Fruit fly (Drosophila melanogaster) whole organism, embryonic: ENCODE results near the gene Cul6.

Experiments used
- Aef1 ChIP-seq: fragments of 200-800 bp; sonication (Bioruptor generic); IDR thresholded peaks from 3 replicates; pipeline ENCODE4 v1.3.6; 2022; ENCODE audit warnings: missing biosample characterization, missing genetic modification characterization
- Atf6 ChIP-seq: fragments of 200-800 bp; sonication (Bioruptor generic); IDR thresholded peaks from 2 replicates; pipeline ENCODE4 v1.3.6; 2022; ENCODE audit warnings: missing biosample characterization, missing genetic modification characterization
- BEAF-32 ChIP-seq: fragments of 200-800 bp; sonication (Bioruptor generic); optimal IDR thresholded peaks from 3 replicates; lab custom pipeline; 2017; ENCODE audit warnings: missing biosample characterization, missing genetic modification characterization, mild to moderate bottlenecking, moderate library complexity, missing genetic modification reagents
- Bgb ChIP-seq: fragments of 200-800 bp; sonication (Bioruptor generic); IDR thresholded peaks from 2 replicates; pipeline ENCODE4 v1.3.6; 2022; ENCODE audit warnings: missing biosample characterization, missing genetic modification characterization; ENCODE audit not compliant: partially characterized antibody
- Blimp-1 ChIP-seq: fragments of 200-800 bp; sonication (Bioruptor generic); optimal IDR thresholded peaks from 3 replicates; lab custom pipeline; 2018; ENCODE audit warnings: missing biosample characterization, missing genetic modification characterization, mild to moderate bottlenecking, moderate library complexity, missing genetic modification reagents
- Bteb2 ChIP-seq: fragments of 200-800 bp; sonication (Bioruptor generic); optimal IDR thresholded peaks from 2 replicates; lab custom pipeline; 2016; ENCODE audit warnings: missing biosample characterization, missing genetic modification characterization
- CG12299 ChIP-seq: fragments of 200-800 bp; sonication (Bioruptor generic); optimal IDR thresholded peaks from 2 replicates; lab custom pipeline; 2018; ENCODE audit warnings: missing biosample characterization, mild to moderate bottlenecking, missing genetic modification characterization
- CG1603 ChIP-seq: fragments of 200-800 bp; sonication (Bioruptor generic); optimal IDR thresholded peaks from 2 replicates; lab custom pipeline; 2019; ENCODE audit warnings: missing biosample characterization, mild to moderate bottlenecking, missing genetic modification characterization, moderate library complexity
- CG17186 ChIP-seq: fragments of 200-800 bp; sonication (Bioruptor generic); optimal IDR thresholded peaks from 3 replicates; lab custom pipeline; 2017; ENCODE audit warnings: missing biosample characterization, missing genetic modification reagents, missing genetic modification characterization
- CG1832 ChIP-seq: fragments of 200-800 bp; sonication (Bioruptor generic); optimal IDR thresholded peaks from 2 replicates; lab custom pipeline; 2017; ENCODE audit warnings: missing biosample characterization, mild to moderate bottlenecking, missing genetic modification characterization, inconsistent platforms
- CG18764 ChIP-seq: fragments of 200-800 bp; sonication (Bioruptor generic); optimal IDR thresholded peaks from 3 replicates; lab custom pipeline; 2016; ENCODE audit warnings: missing biosample characterization, missing genetic modification characterization
- CG2129 ChIP-seq: fragments of 200-800 bp; sonication (Bioruptor generic); IDR thresholded peaks from 2 replicates; pipeline ENCODE4 v1.3.6; 2022; ENCODE audit warnings: missing biosample characterization, missing genetic modification characterization; ENCODE audit not compliant: partially characterized antibody
- CG30020 ChIP-seq: fragments of 200-800 bp; optimal IDR thresholded peaks from 2 replicates; lab custom pipeline; 2019; ENCODE audit warnings: missing biosample characterization, mild to moderate bottlenecking, missing genetic modification characterization, moderate library complexity
- CG32532 ChIP-seq: fragments of 200-800 bp; sonication (Bioruptor generic); IDR thresholded peaks from 2 replicates; pipeline ENCODE4 v1.3.6; 2022; ENCODE audit warnings: missing biosample characterization, missing genetic modification characterization
- CG3726 ChIP-seq: fragments of 200-800 bp; sonication (Bioruptor generic); IDR thresholded peaks from 3 replicates; pipeline ENCODE4, ENCODE4 v1.3.6; 2022; ENCODE audit warnings: missing biosample characterization, missing genetic modification characterization
- CG42726 ChIP-seq: fragments of 200-800 bp; sonication (Bioruptor generic); IDR thresholded peaks from 2 replicates; pipeline ENCODE4 v1.3.6; 2022; ENCODE audit warnings: missing biosample characterization, missing genetic modification characterization; ENCODE audit not compliant: partially characterized antibody
- CG4730 ChIP-seq: fragments of 200-800 bp; sonication (Bioruptor generic); IDR thresholded peaks from 2 replicates; pipeline ENCODE4 v1.3.6; 2022; ENCODE audit warnings: missing biosample characterization, missing genetic modification characterization
- CG5953 ChIP-seq: fragments of 200-800 bp; sonication (Bioruptor generic); IDR thresholded peaks from 2 replicates; pipeline ENCODE4 v1.3.6; 2022; ENCODE audit warnings: missing biosample characterization, missing genetic modification characterization
- CG7987 ChIP-seq: fragments of 200-800 bp; sonication (Bioruptor generic); optimal IDR thresholded peaks from 2 replicates; lab custom pipeline; 2018; ENCODE audit warnings: missing biosample characterization, mild to moderate bottlenecking, missing genetic modification characterization, moderate library complexity
- CG9876 ChIP-seq: fragments of 200-800 bp; sonication (Bioruptor generic); optimal IDR thresholded peaks from 2 replicates; lab custom pipeline; 2016; ENCODE audit warnings: missing biosample characterization, missing genetic modification characterization
- Fer3 ChIP-seq: fragments of 200-800 bp; sonication (Bioruptor generic); optimal IDR thresholded peaks from 2 replicates; lab custom pipeline; 2018; ENCODE audit warnings: missing biosample characterization, mild to moderate bottlenecking, missing genetic modification characterization, moderate library complexity
- HLHmδ ChIP-seq: fragments of 200-800 bp; sonication (Bioruptor generic); optimal IDR thresholded peaks from 2 replicates; lab custom pipeline; 2018; ENCODE audit warnings: missing biosample characterization, mild to moderate bottlenecking, missing genetic modification characterization, moderate library complexity
- Hmx ChIP-seq: fragments of 200-800 bp; sonication (Bioruptor generic); optimal IDR thresholded peaks from 2 replicates; lab custom pipeline; 2016; ENCODE audit warnings: missing biosample characterization, missing genetic modification characterization
- Hr3 ChIP-seq: fragments of 200-800 bp; sonication (Bioruptor generic); optimal IDR thresholded peaks from 3 replicates; lab custom pipeline; 2016; ENCODE audit warnings: missing biosample characterization, missing genetic modification characterization
- Hsf ChIP-seq: fragments of 200-800 bp; sonication (Bioruptor generic); optimal IDR thresholded peaks from 3 replicates; lab custom pipeline; 2016; ENCODE audit warnings: missing biosample characterization, missing genetic modification characterization
- Med ChIP-seq: fragments of 200-800 bp; sonication (Bioruptor generic); peaks from one replicate; lab custom pipeline; 2016; ENCODE audit warnings: missing biosample characterization, missing genetic modification characterization, mild to moderate bottlenecking, inconsistent platforms, moderate library complexity
- Opbp ChIP-seq: fragments of 200-800 bp; sonication (Bioruptor generic); IDR thresholded peaks from 3 replicates; pipeline ENCODE4 v1.3.6; 2022; ENCODE audit warnings: missing biosample characterization, missing genetic modification characterization; ENCODE audit not compliant: partially characterized antibody
- Scr ChIP-seq: fragments of 200-800 bp; sonication (Bioruptor generic); IDR thresholded peaks from 2 replicates; pipeline ENCODE4 v1.3.6; 2022; ENCODE audit warnings: missing biosample characterization, missing genetic modification characterization; ENCODE audit not compliant: partially characterized antibody
- TFAM ChIP-seq: fragments of 200-800 bp; sonication (Bioruptor generic); optimal IDR thresholded peaks from 2 replicates; lab custom pipeline; 2017; ENCODE audit warnings: missing biosample characterization, missing genetic modification characterization, inconsistent platforms
- Xrp1 ChIP-seq: fragments of 200-800 bp; sonication (Bioruptor generic); IDR thresholded peaks from 2 replicates; pipeline ENCODE4 v1.3.6; 2022; ENCODE audit warnings: missing biosample characterization, missing genetic modification characterization
- ab ChIP-seq: fragments of 200-800 bp; sonication (Bioruptor generic); optimal IDR thresholded peaks from 2 replicates; lab custom pipeline; 2016; ENCODE audit warnings: missing biosample characterization, missing genetic modification characterization
- aop ChIP-seq: fragments of 200-800 bp; sonication (Bioruptor generic); IDR thresholded peaks from 2 replicates; pipeline ENCODE4 v1.3.6; 2022; ENCODE audit warnings: missing biosample characterization, missing genetic modification characterization
- bab2 ChIP-seq: fragments of 200-800 bp; sonication (Bioruptor generic); optimal IDR thresholded peaks from 2 replicates; lab custom pipeline; 2016; ENCODE audit warnings: missing biosample characterization, missing genetic modification characterization
- bowl ChIP-seq: fragments of 200-800 bp; sonication (Bioruptor generic); IDR thresholded peaks from 2 replicates; pipeline ENCODE4 v1.3.6; 2022; ENCODE audit warnings: missing biosample characterization, missing genetic modification characterization
- cas ChIP-seq: fragments of 200-800 bp; sonication (Bioruptor generic); IDR thresholded peaks from 2 replicates; pipeline ENCODE4 v1.3.6; 2022; ENCODE audit warnings: missing biosample characterization, missing genetic modification characterization
- caup ChIP-seq: fragments of 200-800 bp; sonication (Bioruptor generic); optimal IDR thresholded peaks from 3 replicates; lab custom pipeline; 2017; ENCODE audit warnings: missing biosample characterization, mild to moderate bottlenecking, missing genetic modification characterization, moderate library complexity; ENCODE audit not compliant: severe bottlenecking
- chif ChIP-seq, 2 experiments: fragments of 200-800 bp; sonication (Bioruptor generic); optimal IDR thresholded peaks; 3 replicates each; lab custom pipeline; 2016; ENCODE audit warnings: missing biosample characterization in 2 of 2, missing genetic modification characterization in 2 of 2
- en ChIP-seq: fragments of 200-800 bp; sonication (Bioruptor generic); optimal IDR thresholded peaks from 2 replicates; lab custom pipeline; 2016; ENCODE audit warnings: missing biosample characterization, missing genetic modification characterization
- kay ChIP-seq: fragments of 200-800 bp; sonication (Bioruptor generic); optimal IDR thresholded peaks from 2 replicates; lab custom pipeline; 2016; ENCODE audit warnings: missing biosample characterization, missing genetic modification characterization
- onecut ChIP-seq: fragments of 200-800 bp; sonication (Bioruptor generic); IDR thresholded peaks from 2 replicates; pipeline ENCODE4 v1.3.6; 2022; ENCODE audit warnings: missing biosample characterization, missing genetic modification characterization
- psq ChIP-seq: fragments of 200-800 bp; sonication (Bioruptor generic); optimal IDR thresholded peaks from 2 replicates; lab custom pipeline; 2017; ENCODE audit warnings: missing biosample characterization, missing genetic modification characterization
- ro ChIP-seq: fragments of 200-800 bp; sonication (Bioruptor generic); IDR thresholded peaks from 2 replicates; pipeline ENCODE4 v1.3.6; 2022; ENCODE audit warnings: missing biosample characterization, missing genetic modification characterization
- ssp ChIP-seq: fragments of 200-800 bp; sonication (Bioruptor generic); IDR thresholded peaks from 2 replicates; pipeline ENCODE4 v1.3.6; 2022; ENCODE audit warnings: missing biosample characterization, missing genetic modification characterization
- tin ChIP-seq: fragments of 200-800 bp; sonication (Bioruptor generic); optimal IDR thresholded peaks from 3 replicates; lab custom pipeline; 2016; ENCODE audit warnings: missing biosample characterization, missing genetic modification characterization
- tio ChIP-seq: fragments of 200-800 bp; sonication (Bioruptor generic); optimal IDR thresholded peaks from 2 replicates; lab custom pipeline; 2017; ENCODE audit warnings: missing biosample characterization, missing genetic modification characterization, inconsistent platforms
- tup ChIP-seq: fragments of 200-800 bp; sonication (Bioruptor generic); optimal IDR thresholded peaks from 2 replicates; lab custom pipeline; 2016; ENCODE audit warnings: missing biosample characterization, mild to moderate bottlenecking, missing genetic modification characterization, moderate library complexity
- unc-4 ChIP-seq: fragments of 200-800 bp; sonication (Bioruptor generic); IDR thresholded peaks from 2 replicates; pipeline ENCODE4 v1.3.6; 2022; ENCODE audit warnings: missing biosample characterization, missing genetic modification characterization; ENCODE audit not compliant: partially characterized antibody
- unpg ChIP-seq: fragments of 200-800 bp; sonication (Bioruptor generic); optimal IDR thresholded peaks from 3 replicates; lab custom pipeline; 2018; ENCODE audit warnings: missing biosample characterization, mild to moderate bottlenecking, missing genetic modification characterization, moderate library complexity
- zen2 ChIP-seq: fragments of 200-800 bp; sonication (Bioruptor generic); IDR thresholded peaks from 3 replicates; pipeline ENCODE4 v1.3.6; 2022; ENCODE audit warnings: missing biosample characterization, missing genetic modification characterization; ENCODE audit not compliant: partially characterized antibody
- zfh1 ChIP-seq: fragments of 200-800 bp; sonication (Bioruptor generic); IDR thresholded peaks from 3 replicates; pipeline ENCODE4 v1.3.6; 2022; ENCODE audit warnings: missing biosample characterization, missing genetic modification characterization

Cul6 gene

DNA sequence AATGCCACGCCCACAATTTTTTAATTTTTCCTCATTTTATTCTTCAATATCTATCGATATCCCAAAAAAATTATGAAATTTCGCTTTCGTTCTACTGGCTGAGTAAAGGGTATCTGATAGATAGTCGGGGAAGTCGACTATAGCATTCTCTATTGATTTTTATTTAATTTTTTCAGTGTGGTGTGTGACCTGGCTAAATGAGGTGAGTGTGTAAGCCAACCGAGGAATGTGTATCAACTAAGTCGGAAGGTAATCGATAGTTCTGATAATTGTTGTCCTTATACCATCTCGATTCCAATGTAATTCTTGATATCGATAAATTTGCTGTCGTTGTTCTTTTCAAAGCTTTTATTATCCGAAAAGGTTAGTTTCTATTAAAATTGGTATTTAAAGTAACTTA is 5.0 kb downstream of the Cul6 start, which contains the start of gene CG11263 (continued):
- TF ChIP-seq Scr (GFP tag; lab: Robert Waterston, UW) (peak; percentile 83), CG1832 (GFP tag; lab: Kevin White, UChicago) (no peak), Aef1 (GFP tag; lab: Robert Waterston, UW) (peak; percentile 29; the same call in 1 of the 3 replicates), HLHmδ (GFP tag; lab: Kevin White, UChicago) (no peak), bab2 (GFP tag; lab: Kevin White, UChicago) (peak; percentile 50), Med (GFP tag; lab: Kevin White, UChicago) (peak; percentile 94), Hr3 (GFP tag; lab: Kevin White, UChicago) (peak; percentile 39), Fer3 (tag; lab: Kevin White, UChicago) (peak; percentile 17), bowl (GFP tag; lab: Robert Waterston, UW) (no peak), CG2129 (peak; percentile 55; the same call in 1 of the 2 replicates), CG9876 (peak; percentile 12), kay (GFP tag; lab: Kevin White, UChicago) (peak; percentile 26), Atf6 (GFP tag; lab: Robert Waterston, UW) (no peak), ro (no peak), CG12299 (tag; lab: Kevin White, UChicago) (no peak), en (GFP tag; lab: Kevin White, UChicago) (no peak), Bteb2 (GFP tag; lab: Kevin White, UChicago) (peak; percentile 47), CG1603 (tag; lab: Kevin White, UChicago) (peak; percentile 62), unpg (peak; percentile 46), CG30020 (tag; lab: Kevin White, UChicago) (no peak), CG5953 (GFP tag; lab: Robert Waterston, UW) (no peak), aop (GFP tag; lab: Robert Waterston, UW) (no peak), ssp (GFP tag; lab: Robert Waterston, UW) (peak; percentile 36; the same call in 1 of the 2 replicates), CG32532 (GFP tag; lab: Robert Waterston, UW) (peak; percentile 60), tin (GFP tag; lab: Kevin White, UChicago) (peak; percentile 62), onecut (GFP tag; lab: Robert Waterston, UW) (peak; percentile 67), zfh1 (GFP tag; lab: Robert Waterston, UW) (peak; percentile 73; the same call in 2 of the 3 replicates), CG18764 (GFP tag; lab: Kevin White, UChicago) (peak; percentile 45), TFAM (GFP tag; lab: Kevin White, UChicago) (no peak), tup (GFP tag; lab: Kevin White, UChicago) (no peak), CG4730 (no peak), Hmx (GFP tag; lab: Kevin White, UChicago) (no peak), CG3726 (GFP tag; lab: Robert Waterston, UW) (no peak), psq (GFP tag; lab: Kevin White, UChicago) (peak; percentile 21), ab (GFP tag; lab: Kevin White, UChicago) (no peak), unc-4 (GFP tag; lab: Robert Waterston, UW) (peak; percentile 81), cas (GFP tag; lab: Robert Waterston, UW) (no peak), caup (GFP tag; lab: Kevin White, UChicago) (no peak), BEAF-32 (GFP tag; lab: Kevin White, UChicago) (peak; percentile 78), CG7987 (GFP tag; lab: Kevin White, UChicago) (no peak), Hsf (GFP tag; lab: Kevin White, UChicago) (peak; percentile 70), Xrp1 (GFP tag; lab: Robert Waterston, UW) (peak; percentile 60; the same call in 1 of the 2 replicates), zen2 (GFP tag; lab: Robert Waterston, UW) (peak; percentile 74), tio (GFP tag; lab: Kevin White, UChicago) (peak; percentile 21), Blimp-1 (GFP tag; lab: Kevin White, UChicago) (no peak), chif (GFP tag; optimal IDR thresholded peaks at IDR 0.05; lab: Kevin White, UChicago) (peak; percentile 47 to 49), CG17186 (GFP tag; lab: Kevin White, UChicago) (no peak), Opbp (GFP tag; lab: Robert Waterston, UW) (peak; percentile 86), CG42726 (GFP tag; lab: Robert Waterston, UW) (peak; percentile 65; the same call in 1 of the 2 replicates), Bgb (GFP tag; lab: Robert Waterston, UW) (peak; percentile 89)
